Fruit fly (Drosophila melanogaster) whole organism, wandering third instar larva: Measurements from ENCODE around the gene CG11307.

ENCODE experiments used
- Jra ChIP-seq: sonication (Bioruptor generic); optimal IDR thresholded peaks from 2 replicates; lab custom pipeline; 2016; ENCODE audit warnings: missing biosample characterization, missing genetic modification characterization
- N ChIP-seq: fragments of >200 bp; optimal IDR thresholded peaks from 2 replicates; lab custom pipeline; 2018; ENCODE audit warnings: missing biosample characterization, missing external identifiers, missing genetic modification characterization
- Vsx2 ChIP-seq: fragments of 200-300, 225-300 bp; sonication (Bioruptor generic); optimal IDR thresholded peaks from 2 replicates; lab custom pipeline; 2018; ENCODE audit warnings: missing biosample characterization, missing genetic modification characterization; ENCODE audit not compliant: partially characterized antibody

dm6 chr3L:21568848-21569372 lies 48.5 kb upstream of the CG11307 start, which contains the start of the genes CRIF and SMC5:
- TF ChIP-seq N (no peak), Vsx2 (peak; percentile 95), Jra (GFP tag; lab: Kevin White, UChicago) (peak; percentile 34)
